Worm (Caenorhabditis elegans): ENCODE results near the gene C43F9.4.

C43F9.4 gene

DNA sequence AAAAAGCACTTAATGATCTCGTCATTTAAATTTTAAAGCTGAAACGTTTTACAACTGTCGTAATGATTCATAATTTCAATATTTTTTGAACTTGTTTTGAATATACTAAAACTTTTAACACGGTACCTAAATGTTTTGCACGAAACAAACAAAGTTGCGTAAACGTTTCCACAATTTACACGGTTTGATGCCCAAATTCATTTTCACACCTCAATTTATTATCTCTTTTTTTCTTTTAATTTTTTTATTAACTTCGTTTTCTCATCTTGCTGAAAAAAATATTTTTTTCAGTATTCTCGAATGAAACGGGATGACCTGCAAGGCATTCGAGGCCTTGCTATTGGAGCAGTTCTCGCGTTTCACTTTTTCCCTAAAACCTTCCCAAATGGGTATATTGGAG is 4.7 kb downstream of the C43F9.4 start, which contains the start of gene oac-8:
Gene oac-8, plus strand, starts transcription at position 301 of the 400 bp plus-strand sequence.
- no peak for TF ChIP-seq dve-1 (tag; optimal IDR thresholded peaks at IDR 0.05)
- TF ChIP-seq ceh-45 (GFP tag; IDR thresholded peaks at IDR 0.05): no peak
- no peak for TF ChIP-seq elt-4 (tag; optimal IDR thresholded peaks at IDR 0.05)
- TF ChIP-seq unc-3 (GFP tag; conservative IDR thresholded peaks at IDR 0.05): no peak
- TF ChIP-seq unc-3 (tag; optimal IDR thresholded peaks at IDR 0.05): no peak
- TF ChIP-seq ceh-2 (tag; optimal IDR thresholded peaks at IDR 0.05): no peak

DNA sequence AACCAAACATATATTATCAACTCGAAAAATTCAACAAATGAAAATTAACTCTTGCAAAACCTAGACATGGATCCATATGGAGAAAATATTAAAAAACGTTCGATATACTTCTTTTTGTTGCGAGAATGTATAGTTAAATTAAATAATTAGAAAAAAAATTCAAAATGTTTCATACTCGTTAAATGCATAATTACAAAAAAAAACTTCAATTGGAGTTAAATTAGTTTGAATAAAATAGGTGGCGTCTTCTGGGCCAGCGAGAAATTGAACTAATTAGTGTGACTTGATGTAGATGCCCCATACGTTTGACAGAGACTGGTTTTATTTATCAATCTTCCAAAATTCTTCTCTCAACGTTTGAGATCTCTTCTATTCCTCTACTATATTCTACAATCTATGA is 10.6 kb downstream of the C43F9.4 start, which contains the start of gene lgc-43:
Gene lgc-43, plus strand, starts transcription at position 301 of the 400 bp plus-strand sequence.
- TF ChIP-seq hlh-6 (tag; optimal IDR thresholded peaks at IDR 0.05) (no peak), dmd-4 (tag; optimal IDR thresholded peaks at IDR 0.05; ENCODE audit: borderline replicate concordance) (no peak), sox-2 (GFP tag; IDR thresholded peaks at IDR 0.05) (no peak), pax-1 (tag; optimal IDR thresholded peaks at IDR 0.05) (no peak), ceh-30 (tag; optimal IDR thresholded peaks at IDR 0.05) (no peak), nhr-232 (tag; optimal IDR thresholded peaks at IDR 0.05) (no peak), ceh-2 (tag; optimal IDR thresholded peaks at IDR 0.05) (no peak), ceh-31 (tag; optimal IDR thresholded peaks at IDR 0.05) (no peak)

DNA sequence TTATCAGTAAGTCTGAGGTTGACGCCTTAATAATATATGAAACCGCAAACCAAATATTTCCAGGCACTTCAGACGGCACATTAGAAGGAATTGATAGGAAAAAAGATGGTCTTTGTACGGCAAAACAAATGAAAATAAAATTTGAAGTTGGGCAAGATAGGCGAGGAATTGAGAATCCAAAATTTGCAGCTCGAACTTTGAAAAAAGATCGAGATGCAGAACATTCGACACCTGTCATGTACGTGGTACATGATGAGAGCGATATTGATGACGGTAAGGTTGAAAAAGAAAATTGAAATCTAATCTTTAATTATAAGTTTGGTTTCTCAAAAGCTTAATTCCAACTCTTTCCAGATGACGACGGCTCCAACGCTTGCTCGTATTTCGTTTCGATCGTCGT is 11.4 kb downstream of the C43F9.4 start:
- TF ChIP-seq sox-2 (GFP tag; IDR thresholded peaks at IDR 0.05) (no peak), fkh-10 (GFP tag; optimal IDR thresholded peaks at IDR 0.05) (no peak), pat-9 (tag; optimal IDR thresholded peaks at IDR 0.05) (no peak), dmd-4 (tag; optimal IDR thresholded peaks at IDR 0.05; ENCODE audit: borderline replicate concordance) (no peak), hlh-15 (tag; optimal IDR thresholded peaks at IDR 0.05) (no peak), hlh-8 (tag; optimal IDR thresholded peaks at IDR 0.05) (no peak), pax-1 (tag; optimal IDR thresholded peaks at IDR 0.05) (no peak), ceh-22 (tag; optimal IDR thresholded peaks at IDR 0.05) (no peak), ref-2 (tag; optimal IDR thresholded peaks at IDR 0.05) (no peak), Y22D7AL.16 (tag; optimal IDR thresholded peaks at IDR 0.05) (no peak), npax-4 (tag; optimal IDR thresholded peaks at IDR 0.05) (no peak), elt-2 (tag; optimal IDR thresholded peaks at IDR 0.05) (no peak), ceh-34 (tag; optimal IDR thresholded peaks at IDR 0.05) (no peak), ceh-48 (tag; optimal IDR thresholded peaks at IDR 0.05) (no peak), ceh-45 (GFP tag; IDR thresholded peaks at IDR 0.05) (no peak)

DNA sequence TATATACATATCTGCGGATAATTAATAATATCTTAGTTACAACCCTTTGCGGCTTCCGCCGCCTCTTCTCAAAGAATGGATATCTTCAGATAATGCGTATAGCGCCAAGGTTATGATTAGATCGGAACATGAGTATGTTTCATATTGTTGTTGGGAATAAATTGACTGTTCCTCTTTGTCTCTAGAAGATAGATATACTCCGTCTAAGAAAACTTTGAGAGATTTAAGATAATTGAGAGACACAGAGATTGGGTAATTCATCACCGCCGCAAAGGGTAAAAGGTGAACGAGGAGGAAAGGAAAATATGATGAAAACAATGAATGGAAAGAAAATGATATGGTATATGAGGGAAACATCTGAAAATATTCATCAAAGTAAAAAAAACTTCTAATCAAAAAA is 12.3 kb downstream of the C43F9.4 start:
- TF ChIP-seq ceh-24 (tag; optimal IDR thresholded peaks at IDR 0.05) (no peak), unc-55 (GFP tag; optimal IDR thresholded peaks at IDR 0.05) (peak; percentile 32)

DNA sequence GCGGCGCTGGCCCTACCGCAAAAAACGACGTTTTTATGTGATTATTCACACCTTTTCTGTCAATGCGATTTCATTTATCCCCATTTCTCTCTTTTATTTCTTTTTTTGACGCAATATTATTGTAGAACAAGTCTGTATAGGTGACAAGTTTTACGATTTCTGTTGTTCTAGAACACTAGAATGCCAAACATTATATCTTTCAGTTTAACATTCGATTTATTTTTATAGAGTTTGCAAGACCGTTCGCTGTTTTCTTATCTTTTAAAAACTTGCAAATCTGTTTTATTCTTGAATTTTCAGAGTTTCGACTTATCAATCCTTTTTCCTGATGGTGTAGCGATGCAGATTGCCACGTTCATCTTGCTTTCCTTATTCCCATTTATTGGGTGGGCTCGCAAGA is 12.9 kb downstream of the C43F9.4 start, which contains the start of gene efn-2:
Gene efn-2, plus strand, starts transcription at position 301 of the 400 bp plus-strand sequence.
- no peak for TF ChIP-seq nhr-11 (tag; optimal IDR thresholded peaks at IDR 0.05)
- TF ChIP-seq ceh-6 (GFP tag; optimal IDR thresholded peaks at IDR 0.05): no peak
- TF ChIP-seq syd-9 (tag; optimal IDR thresholded peaks at IDR 0.05): no peak
- no peak for TF ChIP-seq dmd-4 (tag; optimal IDR thresholded peaks at IDR 0.05; ENCODE audit: borderline replicate concordance)
- no peak for TF ChIP-seq pat-9 (tag; optimal IDR thresholded peaks at IDR 0.05)

DNA sequence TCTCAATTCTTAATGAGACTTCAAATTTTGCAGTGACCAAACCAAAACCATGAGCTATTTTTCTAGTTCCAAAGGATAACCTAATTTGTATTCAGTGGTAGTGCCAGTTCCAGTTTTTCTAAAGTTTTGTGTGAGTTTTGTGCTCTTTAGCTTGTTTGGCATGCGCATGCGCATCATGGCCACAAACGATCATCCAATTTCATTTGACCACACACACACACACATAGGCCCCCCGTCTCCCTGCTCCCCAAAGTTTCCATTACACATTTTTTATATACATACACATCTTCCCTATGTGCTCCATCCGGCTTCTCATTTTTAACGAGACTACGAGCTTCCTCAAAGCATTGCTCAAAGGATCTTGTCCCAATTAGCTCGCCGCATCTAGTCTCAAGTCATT is 14.5 kb downstream of the C43F9.4 start:
- TF ChIP-seq pros-1 (tag; optimal IDR thresholded peaks at IDR 0.05): no peak
- TF ChIP-seq unc-42 (tag; optimal IDR thresholded peaks at IDR 0.05): peak; percentile 83

DNA sequence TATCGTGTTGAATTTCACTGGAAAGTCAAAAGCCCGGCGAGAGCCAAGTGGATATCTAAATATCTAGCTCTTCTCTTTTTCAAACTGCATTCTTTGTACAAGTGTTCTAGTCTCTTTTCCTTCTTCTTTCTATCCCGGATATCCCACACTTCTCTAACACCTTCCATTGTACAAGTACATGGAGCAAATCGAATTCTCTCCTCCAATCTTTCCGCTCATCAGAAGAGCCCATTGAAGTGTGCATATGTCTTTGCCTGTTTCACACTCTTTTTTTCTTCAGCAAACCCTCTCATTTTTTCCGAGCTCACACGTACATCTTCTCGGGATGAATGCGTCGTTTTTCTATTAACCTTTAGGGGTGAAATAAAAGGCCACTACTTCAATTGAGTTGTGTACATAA is 15.5 kb downstream of the C43F9.4 start:
- TF ChIP-seq unc-42 (tag; optimal IDR thresholded peaks at IDR 0.05) (peak; percentile 59), elt-4 (tag; optimal IDR thresholded peaks at IDR 0.05) (no peak)

Measured in whole organism, late embryonic.